Fruit fly (Drosophila melanogaster): ENCODE data around the gene Bub3.

Gene Bub3

dm6 chr3R:29705789-29706303 is 30.6 kb upstream of the Bub3 start (continued):
- TF ChIP-seq sisA (GFP tag; IDR thresholded peaks at IDR 0.05) (peak; percentile 37; the same call in 1 of the 2 replicates), CG7839 (tag; optimal IDR thresholded peaks at IDR 0.05) (peak; percentile 12), CG17359 (tag; optimal IDR thresholded peaks at IDR 0.05) (peak; percentile 5), D19A (tag; optimal IDR thresholded peaks at IDR 0.05) (peak; percentile 32), CG7556 (GFP tag; optimal IDR thresholded peaks at IDR 0.05) (peak; percentile 31), usp (GFP tag; optimal IDR thresholded peaks at IDR 0.05) (no peak), bsh (GFP tag; optimal IDR thresholded peaks at IDR 0.05) (peak in 1 of 2 experiments; percentile 51), CG18599 (GFP tag; optimal IDR thresholded peaks at IDR 0.05) (peak; percentile 31), Deaf1 (tag; optimal IDR thresholded peaks at IDR 0.05) (peak; percentile 22), pfk (GFP tag; optimal IDR thresholded peaks at IDR 0.05) (no peak), dmrt99B (tag; optimal IDR thresholded peaks at IDR 0.05) (peak; percentile 65), h (optimal IDR thresholded peaks at IDR 0.05) (no peak), Sox102F (GFP tag; optimal IDR thresholded peaks at IDR 0.05) (peak; percentile 44), nmo (GFP tag; optimal IDR thresholded peaks at IDR 0.05) (peak; percentile 6), ATbp (GFP tag; optimal IDR thresholded peaks at IDR 0.05) (peak; percentile 16), inv (GFP tag; IDR thresholded peaks at IDR 0.05; ENCODE audit: partially characterized antibody) (no peak), az2 (GFP tag; optimal IDR thresholded peaks at IDR 0.05) (peak; percentile 15), CG3847 (GFP tag; IDR thresholded peaks at IDR 0.05) (no peak), CG12391 (tag; optimal IDR thresholded peaks at IDR 0.05) (peak; percentile 18), slou (GFP tag; optimal IDR thresholded peaks at IDR 0.05) (no peak), CG10267 (tag; optimal IDR thresholded peaks at IDR 0.05) (peak; percentile 1), CG15269 (tag; optimal IDR thresholded peaks at IDR 0.05) (peak; percentile 1), CG13424 (tag; optimal IDR thresholded peaks at IDR 0.05) (peak; percentile 30), Sry-δ (GFP tag; optimal IDR thresholded peaks at IDR 0.05) (no peak), CG17328 (GFP tag; IDR thresholded peaks at IDR 0.05) (0 out of 2 replicates have a peak, but pooled peaks have one; percentile 7), row (GFP tag; IDR thresholded peaks at IDR 0.05) (peak; percentile 60), Hr39 (optimal IDR thresholded peaks at IDR 0.05) (no peak), Ets65A (GFP tag) (peak; percentile 30), CG2712 (tag; optimal IDR thresholded peaks at IDR 0.05) (peak; percentile 20), CG11504 (tag; optimal IDR thresholded peaks at IDR 0.05) (peak; percentile 36), CG31441 (GFP tag; IDR thresholded peaks at IDR 0.05) (peak; percentile 46), phol (tag; optimal IDR thresholded peaks at IDR 0.05) (peak; percentile 12), CG10979 (tag; optimal IDR thresholded peaks at IDR 0.05) (peak; percentile 23)

DNA sequence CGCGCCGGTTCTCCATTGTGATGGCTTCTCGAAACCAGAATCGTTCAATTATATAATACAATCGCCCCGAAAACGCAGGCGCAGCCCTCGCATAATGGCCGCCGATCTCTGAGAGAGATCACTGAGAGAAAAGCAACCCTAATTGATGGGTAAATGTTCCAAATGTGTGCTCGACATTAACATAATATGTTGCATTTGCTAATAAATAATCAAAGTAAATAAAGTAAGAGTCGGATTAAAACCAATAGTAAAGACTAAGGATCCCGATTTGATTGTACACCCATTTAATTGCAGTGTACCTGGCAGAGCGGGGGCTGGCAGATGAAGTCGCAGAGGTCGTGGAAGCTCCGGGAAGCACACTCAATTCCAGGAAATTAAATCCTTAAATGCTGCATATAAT is 29.3 kb upstream of the Bub3 start:
- TF ChIP-seq CG11560 (tag; IDR thresholded peaks at IDR 0.05) (no peak), Gug (GFP tag; IDR thresholded peaks at IDR 0.05) (no peak), CG10979 (tag; optimal IDR thresholded peaks at IDR 0.05) (peak; percentile 29), CG18262 (tag; optimal IDR thresholded peaks at IDR 0.05) (peak; percentile 13), cwo (GFP tag; optimal IDR thresholded peaks at IDR 0.05) (no peak), Lpt (GFP tag; optimal IDR thresholded peaks at IDR 0.05) (no peak), CG7987 (GFP tag; optimal IDR thresholded peaks at IDR 0.05) (no peak), Dip2 (GFP tag; IDR thresholded peaks at IDR 0.05) (no peak), CG8944 (GFP tag; optimal IDR thresholded peaks at IDR 0.05) (no peak), CG14860 (GFP tag; IDR thresholded peaks at IDR 0.05; ENCODE audit: partially characterized antibody) (no peak), Pdp1 (GFP tag; optimal IDR thresholded peaks at IDR 0.05) (peak in 1 of 2 experiments; percentile 52), CG14710 (tag; optimal IDR thresholded peaks at IDR 0.05) (peak; percentile 5), insv (GFP tag; optimal IDR thresholded peaks at IDR 0.05) (no peak), gem (tag; optimal IDR thresholded peaks at IDR 0.05) (peak; percentile 13), sr (GFP tag; IDR thresholded peaks at IDR 0.05) (no peak), Bteb2 (GFP tag; optimal IDR thresholded peaks at IDR 0.05) (no peak), CG4424 (GFP tag; optimal IDR thresholded peaks at IDR 0.05) (no peak), CG15073 (GFP tag; optimal IDR thresholded peaks at IDR 0.05) (no peak), bcd (GFP tag; optimal IDR thresholded peaks at IDR 0.05) (no peak), ftz-f1 (GFP tag; optimal IDR thresholded peaks at IDR 0.05) (no peak)
